Worm (Caenorhabditis elegans): ENCODE results near the gene str-55.

ce11 chrV:16376430-16376948 lies 40.4 kb downstream of the str-55 start:
- no peak for TF ChIP-seq flt-1 (GFP tag; IDR thresholded peaks at IDR 0.05)
- TF ChIP-seq med-1 (GFP tag; optimal IDR thresholded peaks at IDR 0.05; ENCODE audit: insufficient read depth) = no peak
- TF ChIP-seq ztf-29 (GFP tag; IDR thresholded peaks at IDR 0.05) = no peak
- TF ChIP-seq T22C8.4 (GFP tag; IDR thresholded peaks at IDR 0.05) = no peak
- no peak for TF ChIP-seq ref-1 (GFP tag; conservative IDR thresholded peaks at IDR 0.05)
- no peak for TF ChIP-seq ztf-23 (GFP tag; IDR thresholded peaks at IDR 0.05)

All from whole organism, midembryonic.